Fruit fly (Drosophila melanogaster): ENCODE results near the gene Nt5a.

Nt5a gene

dm6 chr3L:1307005-1307632 lies at the start of gene Nt5a, which contains the start of gene Ctr9 (continued):
- TF ChIP-seq run (tag; optimal IDR thresholded peaks at IDR 0.05) (no peak), grau (tag; optimal IDR thresholded peaks at IDR 0.05) (peak; percentile 58), CG1529 (GFP tag; optimal IDR thresholded peaks at IDR 0.05) (no peak), CG2116 (GFP tag; optimal IDR thresholded peaks at IDR 0.05) (peak; percentile 78), CG12391 (tag; optimal IDR thresholded peaks at IDR 0.05) (peak; percentile 61), CG15073 (GFP tag; optimal IDR thresholded peaks at IDR 0.05) (no peak), slp2 (GFP tag; optimal IDR thresholded peaks at IDR 0.05) (peak; percentile 26), CG7556 (GFP tag; optimal IDR thresholded peaks at IDR 0.05) (peak; percentile 10), CG12104 (GFP tag; optimal IDR thresholded peaks at IDR 0.05) (no peak), CTCF (GFP tag; optimal IDR thresholded peaks at IDR 0.05) (no peak), CG11695 (GFP tag; IDR thresholded peaks at IDR 0.05) (no peak), CG16813 (GFP tag; IDR thresholded peaks at IDR 0.05; ENCODE audit: partially characterized antibody) (peak; percentile 76), CG11456 (GFP tag; IDR thresholded peaks at IDR 0.05) (peak; percentile 81), Jarid2 (GFP tag; optimal IDR thresholded peaks at IDR 0.05) (no peak), al (GFP tag; IDR thresholded peaks at IDR 0.05) (peak; percentile 32; the same call in 1 of the 2 replicates), CG9876 (GFP tag; optimal IDR thresholded peaks at IDR 0.05) (peak; percentile 44), org-1 (GFP tag; optimal IDR thresholded peaks at IDR 0.05) (no peak), bigmax (GFP tag; optimal IDR thresholded peaks at IDR 0.05) (no peak), Hsf (GFP tag; optimal IDR thresholded peaks at IDR 0.05) (peak; percentile 42), Six4 (GFP tag; optimal IDR thresholded peaks at IDR 0.05) (peak; percentile 8), Ets97D (GFP tag; optimal IDR thresholded peaks at IDR 0.05) (peak; percentile 86), CG1647 (GFP tag; optimal IDR thresholded peaks at IDR 0.05) (peak; percentile 50), Dad (GFP tag; optimal IDR thresholded peaks at IDR 0.05) (peak; percentile 23), CG30403 (GFP tag; optimal IDR thresholded peaks at IDR 0.05) (peak; percentile 68), sr (GFP tag; IDR thresholded peaks at IDR 0.05) (no peak), cwo (GFP tag; optimal IDR thresholded peaks at IDR 0.05) (no peak), klu (GFP tag; IDR thresholded peaks at IDR 0.05) (no peak), CG18599 (GFP tag; optimal IDR thresholded peaks at IDR 0.05) (peak; percentile 38), Spps (tag; optimal IDR thresholded peaks at IDR 0.05) (no peak), CG13123 (GFP tag; optimal IDR thresholded peaks at IDR 0.05) (peak; percentile 33), CG34422 (GFP tag; IDR thresholded peaks at IDR 0.05) (peak; percentile 84), CG4360 (GFP tag; IDR thresholded peaks at IDR 0.05) (0 out of 2 replicates have a peak, but pooled peaks have one; percentile 36), CG12659 (GFP tag; optimal IDR thresholded peaks at IDR 0.05) (peak; percentile 86), CG10543 (GFP tag; optimal IDR thresholded peaks at IDR 0.05) (peak; percentile 76), HLH54F (GFP tag; optimal IDR thresholded peaks at IDR 0.05) (peak; percentile 65), zf30C (GFP tag; optimal IDR thresholded peaks at IDR 0.05) (peak; percentile 17), CG10654 (GFP tag; optimal IDR thresholded peaks at IDR 0.05) (peak; percentile 33), sim (GFP tag; IDR thresholded peaks at IDR 0.05) (no peak), CG11247 (GFP tag; IDR thresholded peaks at IDR 0.05) (peak; percentile 67; the same call in 1 of the 2 replicates), CG4328 (GFP tag; optimal IDR thresholded peaks at IDR 0.05) (no peak), inv (GFP tag; IDR thresholded peaks at IDR 0.05; ENCODE audit: partially characterized antibody) (peak; percentile 68), CG13424 (tag; optimal IDR thresholded peaks at IDR 0.05) (peak; percentile 65), Meics (GFP tag; optimal IDR thresholded peaks at IDR 0.05) (peak; percentile 45), CG13624 (GFP tag; optimal IDR thresholded peaks at IDR 0.05) (peak; percentile 70), YL-1 (GFP tag; optimal IDR thresholded peaks at IDR 0.05) (peak; percentile 91), CG1792 (GFP tag; optimal IDR thresholded peaks at IDR 0.05) (peak; percentile 62), en (GFP tag; optimal IDR thresholded peaks at IDR 0.05) (peak; percentile 14), CG33213 (GFP tag; optimal IDR thresholded peaks at IDR 0.05) (peak; percentile 43), unc-4 (GFP tag; IDR thresholded peaks at IDR 0.05; ENCODE audit: partially characterized antibody) (peak; percentile 85), ab (GFP tag; optimal IDR thresholded peaks at IDR 0.05) (no peak), Hmr (GFP tag; optimal IDR thresholded peaks at IDR 0.05) (no peak)
